Worm (Caenorhabditis elegans) whole organism, L4/young adult: ENCODE measurements around the gene ttr-44.

Source experiments
- W03F9.2 ChIP-seq: fragments of 150-350 bp; optimal IDR thresholded peaks from 2 replicates; lab custom pipeline; 2014; ENCODE audit warnings: missing biosample characterization, missing genetic modification characterization
- dao-5 ChIP-seq: sonication (generic microtip); optimal IDR thresholded peaks from 2 replicates; lab custom pipeline; 2016; ENCODE audit warnings: missing genotype, missing genetic modification characterization, moderate library complexity, missing compliant biosample characterization
- him-1 ChIP-seq: sonication (generic microtip); optimal IDR thresholded peaks from 2 replicates; lab custom pipeline; 2016; ENCODE audit warnings: missing genotype, missing genetic modification reagents, missing genetic modification characterization, missing compliant biosample characterization

ttr-44 gene

DNA sequence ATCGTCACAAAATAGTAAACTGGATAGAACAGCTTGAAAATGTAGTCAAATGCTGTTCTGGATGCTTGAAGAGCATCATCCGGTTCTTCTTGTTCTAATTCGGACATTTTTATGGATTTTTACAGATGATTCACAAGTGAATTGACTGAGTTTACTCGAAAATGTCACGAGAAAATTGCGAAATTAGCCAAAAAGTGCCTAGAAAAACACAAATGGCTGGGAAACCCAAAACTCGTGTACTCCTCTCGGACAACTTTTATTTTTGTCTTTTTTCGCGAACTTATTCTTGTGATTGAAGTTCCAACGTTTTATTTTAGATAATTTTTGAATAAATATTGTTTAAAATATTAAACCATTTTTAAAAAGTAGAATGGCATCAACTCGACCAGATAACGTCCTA lies 21.1 kb upstream of the ttr-44 start, which contains the start of the genes C56A3.4 and C56A3.5:
Gene C56A3.4 (minus strand): TSS at position 154 of the 400 bp plus-strand sequence.
Gene C56A3.5 (plus strand): TSS at position 367 of the 400 bp plus-strand sequence.
- TF ChIP-seq W03F9.2 (tag; lab: Kevin White, UChicago) = peak; percentile 54
- TF ChIP-seq dao-5 (tag; lab: Kevin White, UChicago) = no peak

DNA sequence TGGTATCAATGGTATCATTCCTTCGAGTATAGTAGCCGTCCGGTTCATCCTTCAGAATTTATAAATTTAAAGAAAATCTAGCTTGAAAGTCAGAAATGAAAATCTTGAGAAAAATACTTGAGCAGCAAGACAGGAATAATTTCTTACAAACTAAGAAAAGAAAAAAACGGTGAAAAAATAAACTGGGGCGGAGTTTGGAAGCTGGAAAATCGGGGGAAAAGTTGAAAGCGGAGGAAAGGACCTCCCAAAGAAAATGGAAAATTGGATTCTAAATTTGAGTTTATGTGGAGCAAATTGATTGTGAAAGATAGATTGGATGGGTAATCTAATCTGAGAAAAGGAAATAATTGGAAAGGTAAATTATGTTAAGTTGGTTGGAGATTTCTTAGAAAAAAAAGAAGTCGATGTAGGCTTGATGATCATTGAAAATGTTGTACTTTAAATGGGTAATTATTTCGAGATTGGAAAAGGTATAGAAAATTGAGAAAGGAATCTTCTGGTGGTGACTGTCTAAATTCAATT lies 5.6 kb upstream of the ttr-44 start, which contains the start of gene frpr-5:
Gene frpr-5 (minus strand): TSS at position 51 of the 522 bp plus-strand sequence.
- TF ChIP-seq W03F9.2 (tag; lab: Kevin White, UChicago) (no peak), him-1 (tag; lab: Kevin White, UChicago) (no peak), dao-5 (tag; lab: Kevin White, UChicago) (no peak)

DNA sequence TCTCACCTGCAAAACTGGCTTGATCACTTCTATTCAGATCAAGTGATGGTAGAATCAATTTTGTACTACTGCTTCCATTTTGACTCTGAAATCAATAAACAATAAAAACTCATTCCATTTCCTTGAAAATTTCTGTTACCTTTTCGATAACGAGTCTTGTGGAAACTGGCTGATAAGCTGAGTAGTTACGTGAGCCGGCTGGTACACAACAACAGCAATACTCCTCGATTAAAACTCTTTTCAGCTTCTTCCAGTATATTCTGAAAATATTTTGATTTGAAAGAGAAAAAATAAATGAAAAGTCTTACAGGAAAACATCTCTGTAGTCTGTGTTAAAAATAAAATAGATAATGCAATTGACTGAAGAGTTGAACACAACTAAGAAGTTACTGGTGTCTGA lies 1.9 kb upstream of the ttr-44 start:
- TF ChIP-seq dao-5 (tag; lab: Kevin White, UChicago) (no peak), W03F9.2 (tag; lab: Kevin White, UChicago) (no peak), him-1 (tag; lab: Kevin White, UChicago) (no peak)

DNA sequence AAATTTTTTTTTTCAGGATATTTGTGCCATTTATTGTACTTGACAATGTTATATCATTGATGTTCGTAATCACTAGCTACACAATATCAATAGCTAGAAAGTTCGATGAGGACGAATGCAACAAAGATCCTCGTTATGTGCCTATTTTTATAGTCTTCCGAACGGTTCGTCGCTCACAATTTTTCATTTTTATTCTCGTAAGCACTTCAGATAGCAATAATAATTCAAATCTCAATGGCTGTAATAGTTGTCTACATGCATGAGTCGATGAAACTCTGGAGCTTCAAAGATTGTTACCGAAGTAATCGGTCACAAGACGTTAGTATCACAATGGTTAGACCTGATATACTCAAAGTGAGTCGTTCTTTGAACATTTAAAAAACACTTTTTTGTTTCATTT lies 1.4 kb downstream of the ttr-44 start:
- TF ChIP-seq dao-5 (tag; lab: Kevin White, UChicago) (no peak), him-1 (tag; lab: Kevin White, UChicago) (no peak), W03F9.2 (tag; lab: Kevin White, UChicago) (no peak)

DNA sequence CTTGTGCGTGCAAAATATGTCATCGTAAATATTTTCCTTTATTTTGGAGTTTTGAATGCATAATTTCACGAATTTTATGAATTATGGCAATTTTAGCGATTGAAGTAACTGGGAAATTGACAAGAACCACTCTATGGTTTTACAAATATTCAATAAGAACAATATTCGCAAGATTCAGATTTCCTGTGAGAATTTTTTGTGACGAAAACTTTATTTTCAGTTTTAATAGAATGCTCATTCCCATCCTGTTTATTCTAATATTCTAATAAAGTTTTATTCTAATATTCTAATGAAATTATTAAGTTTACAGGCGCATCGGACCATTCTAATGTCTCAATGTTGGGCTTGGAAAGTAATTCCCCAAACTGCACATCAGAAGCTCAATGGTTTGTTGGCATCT lies 7.3 kb downstream of the ttr-44 start, which contains the start of gene R11G10.3:
Gene R11G10.3 (plus strand): TSS at position 301 of the 400 bp plus-strand sequence.
- TF ChIP-seq dao-5 (tag; lab: Kevin White, UChicago) = no peak
- no peak for TF ChIP-seq W03F9.2 (tag; lab: Kevin White, UChicago)
- TF ChIP-seq him-1 (tag; lab: Kevin White, UChicago) = no peak

DNA sequence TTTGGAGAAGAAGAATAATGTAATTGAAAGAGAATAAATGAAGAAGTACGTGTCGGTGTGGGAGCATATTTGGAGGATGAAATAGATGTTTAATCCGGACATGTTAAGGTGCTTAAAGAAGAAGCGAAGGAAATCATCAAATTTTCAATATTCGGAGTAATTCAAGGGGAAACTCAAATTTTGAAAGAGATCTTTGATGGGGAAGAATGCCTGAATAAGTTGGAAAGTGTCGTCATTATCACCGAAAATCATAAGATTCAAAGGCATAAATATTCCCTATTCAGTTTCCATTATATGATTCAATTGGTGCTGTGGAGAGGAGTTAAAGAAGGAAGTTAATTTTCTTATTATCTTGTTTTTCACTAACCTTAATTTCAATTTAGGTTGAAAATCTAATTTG lies 15.4 kb downstream of the ttr-44 start, which contains the start of gene semi-1:
Gene semi-1 (minus strand): TSS at position 101 of the 400 bp plus-strand sequence.
- no peak for TF ChIP-seq him-1 (tag; lab: Kevin White, UChicago)
- TF ChIP-seq W03F9.2 (tag; lab: Kevin White, UChicago) = no peak
- TF ChIP-seq dao-5 (tag; lab: Kevin White, UChicago) = no peak

DNA sequence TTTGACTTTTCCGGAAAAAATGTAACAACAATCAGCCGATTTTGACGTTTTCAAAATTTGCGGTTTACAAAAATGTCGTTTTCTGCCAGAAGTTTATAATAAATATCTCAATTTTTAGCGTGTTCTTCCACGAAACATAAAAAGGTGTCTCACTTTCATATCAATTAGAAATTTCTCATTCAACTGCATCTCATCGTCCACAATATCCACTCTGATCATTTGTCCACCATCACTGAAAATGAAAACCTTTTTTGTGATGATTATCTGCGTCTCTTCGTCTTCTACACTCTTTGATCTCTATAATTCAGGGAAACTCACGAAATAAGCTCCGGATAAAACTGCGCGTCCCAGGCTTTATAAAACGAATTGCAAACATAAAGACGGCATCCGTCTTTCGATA lies 18.0 kb downstream of the ttr-44 start:
- TF ChIP-seq W03F9.2 (tag; lab: Kevin White, UChicago) = no peak
- no peak for TF ChIP-seq him-1 (tag; lab: Kevin White, UChicago)
- TF ChIP-seq dao-5 (tag; lab: Kevin White, UChicago) = no peak

DNA sequence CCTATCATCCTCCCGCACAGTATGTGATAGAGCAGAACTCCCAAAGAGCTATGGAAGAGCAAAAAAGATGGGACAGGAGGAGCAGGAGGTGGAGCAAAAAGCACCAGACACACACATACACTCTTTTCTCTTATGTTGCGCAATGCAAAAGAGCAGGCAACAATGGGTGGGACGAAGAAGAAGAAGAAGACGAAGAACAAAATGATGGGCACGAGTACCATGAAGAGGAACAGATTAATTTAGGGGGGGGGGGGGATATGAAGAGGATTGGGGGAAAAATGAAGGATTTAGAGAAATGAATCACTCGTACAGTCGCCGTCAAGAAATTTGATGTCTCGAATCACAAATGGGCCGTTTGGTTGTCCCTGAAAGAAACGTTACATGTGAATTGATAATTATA lies 18.9 kb downstream of the ttr-44 start, which contains the start of gene avr-15:
Gene avr-15 (minus strand): TSS at position 101 of the 400 bp plus-strand sequence.
- TF ChIP-seq W03F9.2 (tag; lab: Kevin White, UChicago) (no peak), him-1 (tag; lab: Kevin White, UChicago) (no peak), dao-5 (tag; lab: Kevin White, UChicago) (no peak)

DNA sequence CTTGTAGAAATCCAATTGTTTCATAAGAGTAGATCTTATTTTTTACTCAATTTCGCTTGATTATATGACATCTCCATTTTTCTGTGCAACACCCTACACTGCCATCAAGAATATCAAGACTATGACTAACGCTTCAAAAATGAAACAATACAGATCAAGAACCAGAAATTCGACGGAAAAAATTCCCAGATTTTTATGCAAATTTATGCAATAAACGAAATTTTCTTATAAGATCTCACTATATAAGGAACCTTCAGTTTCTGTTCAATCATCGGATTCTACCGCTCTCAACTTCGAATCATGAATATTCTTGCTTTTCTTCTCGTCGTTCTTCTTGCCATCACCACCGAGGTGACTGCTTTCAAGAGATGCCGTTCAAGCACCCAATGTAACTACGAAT lies 24.2 kb downstream of the ttr-44 start, which contains the start of gene R11G10.4:
Gene R11G10.4 (plus strand): TSS at position 301 of the 400 bp plus-strand sequence.
- TF ChIP-seq W03F9.2 (tag; lab: Kevin White, UChicago) = no peak
- no peak for TF ChIP-seq dao-5 (tag; lab: Kevin White, UChicago)
- no peak for TF ChIP-seq him-1 (tag; lab: Kevin White, UChicago)

DNA sequence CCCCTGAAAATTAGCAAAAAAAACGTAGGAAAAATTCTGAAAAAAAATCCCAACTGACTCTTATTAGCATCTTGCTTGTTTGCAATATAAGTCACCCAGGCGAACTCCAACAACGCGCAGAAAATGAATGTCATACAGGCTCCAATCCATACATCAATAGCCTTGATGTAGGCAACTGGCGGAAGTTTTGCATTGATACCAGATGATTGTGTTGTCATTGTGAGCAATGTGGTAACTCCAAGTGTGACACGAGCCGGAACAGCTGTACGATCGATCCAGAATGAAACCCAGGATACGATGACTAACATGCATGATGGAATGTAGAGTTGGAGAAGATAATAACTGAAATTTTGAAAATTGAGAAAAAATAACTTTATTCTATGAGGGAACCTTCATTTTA lies 31.3 kb downstream of the ttr-44 start:
- no peak for TF ChIP-seq W03F9.2 (tag; lab: Kevin White, UChicago)
- no peak for TF ChIP-seq him-1 (tag; lab: Kevin White, UChicago)
- TF ChIP-seq dao-5 (tag; lab: Kevin White, UChicago) = no peak

DNA sequence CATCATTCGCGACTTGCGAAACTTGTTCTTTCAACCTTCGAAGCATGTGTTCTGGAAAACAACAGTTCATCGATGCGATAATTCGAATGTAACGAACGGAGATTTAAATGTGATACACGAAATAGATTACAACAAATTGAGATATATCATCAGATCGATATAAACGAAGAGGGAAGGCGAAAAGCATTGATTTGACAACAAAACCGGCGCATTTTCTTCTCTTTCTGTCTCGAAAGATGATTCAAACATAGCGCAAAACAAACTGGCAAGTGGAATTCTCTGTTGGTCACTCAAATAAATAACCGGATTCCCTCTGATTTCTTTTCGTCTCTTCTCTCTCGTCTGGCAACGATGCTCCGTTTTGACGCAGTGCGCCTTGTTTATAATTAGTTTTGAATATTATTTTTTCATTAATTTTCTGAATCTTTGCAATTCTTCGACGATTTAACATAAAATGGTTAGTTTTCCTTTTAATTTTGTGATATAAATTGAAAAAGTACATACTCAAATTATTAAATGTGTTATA lies 33.2 kb downstream of the ttr-44 start, which contains the start of the genes eea-1 and gut-2:
Gene eea-1 (minus strand): TSS at position 51 of the 526 bp plus-strand sequence.
Gene gut-2 (plus strand): TSS at position 369 of the 526 bp plus-strand sequence.
- no peak for TF ChIP-seq dao-5 (tag; lab: Kevin White, UChicago)
- TF ChIP-seq W03F9.2 (tag; lab: Kevin White, UChicago) = peak; percentile 70

DNA sequence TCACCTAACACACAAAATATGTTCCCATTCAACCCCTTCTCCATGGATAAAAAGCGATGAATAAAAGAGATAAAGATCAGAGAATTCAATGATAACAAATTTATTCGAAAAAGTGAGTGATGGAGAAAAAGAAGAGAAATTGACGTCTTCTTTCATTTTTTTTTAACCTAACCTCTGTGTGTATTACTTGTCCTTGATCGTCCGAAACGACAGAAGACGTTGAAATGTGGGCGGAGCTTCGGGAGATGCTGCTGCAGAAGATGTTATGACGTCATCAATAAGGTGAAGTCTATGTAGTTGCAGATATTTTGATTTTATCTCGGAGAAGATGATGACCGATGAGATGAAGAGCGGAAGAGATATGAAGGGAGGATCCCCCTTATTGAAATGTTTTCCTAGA lies 40.7 kb downstream of the ttr-44 start, which contains the start of gene T10G3.3:
Gene T10G3.3 (minus strand): TSS at position 370 of the 400 bp plus-strand sequence.
- TF ChIP-seq W03F9.2 (tag; lab: Kevin White, UChicago) (no peak), him-1 (tag; lab: Kevin White, UChicago) (no peak), dao-5 (tag; lab: Kevin White, UChicago) (no peak)

DNA sequence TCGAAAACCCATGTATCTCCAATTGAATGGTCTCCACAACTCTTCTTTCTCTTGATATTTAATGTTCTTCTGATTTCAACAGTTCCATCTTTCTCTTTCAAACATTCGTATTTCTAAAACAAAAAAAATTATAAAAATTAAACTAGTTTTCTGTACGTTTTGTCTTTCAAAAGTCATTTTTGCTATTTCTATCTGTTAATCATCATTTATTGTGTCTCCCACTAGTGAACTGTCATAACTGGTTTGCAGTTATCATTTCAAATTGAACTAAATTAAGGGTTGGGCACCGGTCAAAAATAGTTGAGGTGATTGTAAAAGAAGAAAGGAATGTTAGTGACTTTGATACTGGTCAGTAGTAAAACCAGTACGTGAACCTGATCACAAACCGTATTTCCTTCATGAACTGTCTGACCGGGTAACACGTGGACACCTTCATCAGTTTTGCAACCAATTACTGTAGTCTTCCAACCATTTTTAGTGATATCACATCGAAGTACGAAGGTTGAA lies 42.2 kb downstream of the ttr-44 start:
- TF ChIP-seq W03F9.2 (tag; lab: Kevin White, UChicago) (no peak), him-1 (tag; lab: Kevin White, UChicago) (no peak), dao-5 (tag; lab: Kevin White, UChicago) (no peak)
